Worm (Caenorhabditis elegans) whole organism, midembryonic: ENCODE data around the gene icln-1.

Experiments
- T22C8.4 ChIP-seq: fragments of 200-800 bp; sonication (Bioruptor generic); IDR thresholded peaks from 2 replicates; pipeline ENCODE4 v1.3.6; 2022; ENCODE audit warnings: missing genetic modification characterization, missing compliant biosample characterization
- flt-1 ChIP-seq: fragments of 200-800 bp; sonication (Bioruptor generic); IDR thresholded peaks from 2 replicates; pipeline ENCODE4 v1.3.6; 2022; ENCODE audit warnings: missing genetic modification characterization, missing compliant biosample characterization
- klf-2 ChIP-seq: fragments of 200-800 bp; sonication (Bioruptor generic); conservative IDR thresholded peaks from 2 replicates; pipeline ENCODE4 v1.3.6; 2022; ENCODE audit warnings: missing genetic modification reagents, missing genetic modification characterization, missing compliant biosample characterization
- ztf-23 ChIP-seq: fragments of 200-800 bp; sonication (Bioruptor generic); IDR thresholded peaks from 2 replicates; pipeline ENCODE4 v1.3.6; 2022; ENCODE audit warnings: missing genetic modification reagents, missing genetic modification characterization, missing compliant biosample characterization

- no peak for TF ChIP-seq klf-2 (GFP tag; lab: Robert Waterston, UW)
- no peak for TF ChIP-seq flt-1 (GFP tag; lab: Robert Waterston, UW)
- no peak for TF ChIP-seq ztf-23
- no peak for TF ChIP-seq T22C8.4 (GFP tag; lab: Robert Waterston, UW)
Measured at ce11 chrIV:9063518-9063917, 31.9 kb downstream of the icln-1 start.
